Fruit fly (Drosophila melanogaster) whole organism, wandering third instar larva: ENCODE results near the gene Bet1.

Source experiments
- Abd-B ChIP-seq: fragments of >200 bp; optimal IDR thresholded peaks from 2 replicates; lab custom pipeline; 2017; ENCODE audit warnings: missing biosample characterization, missing genetic modification characterization
- CrebA ChIP-seq: fragments of 200-800 bp; sonication (Bioruptor generic); optimal IDR thresholded peaks from 2 replicates; lab custom pipeline; 2016; ENCODE audit warnings: missing biosample characterization, mild to moderate bottlenecking, missing genetic modification characterization, borderline replicate concordance
- GATAd ChIP-seq: sonication (Bioruptor generic); optimal IDR thresholded peaks from 2 replicates; lab custom pipeline; 2016; ENCODE audit warnings: missing biosample characterization, missing genetic modification characterization
- HLH106 ChIP-seq: fragments of 200-800 bp; optimal IDR thresholded peaks from 3 replicates; lab custom pipeline; 2019; ENCODE audit warnings: missing biosample characterization, mild to moderate bottlenecking, missing genetic modification characterization, moderate library complexity
- Hr78 ChIP-seq: fragments of >200 bp; optimal IDR thresholded peaks from 2 replicates; lab custom pipeline; 2017; ENCODE audit warnings: missing biosample characterization, missing genetic modification characterization
- Hr83 ChIP-seq: fragments of 200-300 bp; sonication (Bioruptor generic); optimal IDR thresholded peaks from 2 replicates; lab custom pipeline; 2016; ENCODE audit warnings: missing biosample characterization, mild to moderate bottlenecking, missing genetic modification characterization, moderate library complexity; ENCODE audit not compliant: poor library complexity, severe bottlenecking
- Vsx2 ChIP-seq: fragments of 200-300, 225-300 bp; sonication (Bioruptor generic); optimal IDR thresholded peaks from 2 replicates; lab custom pipeline; 2018; ENCODE audit warnings: missing biosample characterization, missing genetic modification characterization; ENCODE audit not compliant: partially characterized antibody
- br ChIP-seq: fragments of 200-800 bp; sonication (Bioruptor generic); optimal IDR thresholded peaks from 2 replicates; lab custom pipeline; 2016; ENCODE audit warnings: missing biosample characterization, missing genetic modification characterization
- dmrt93B ChIP-seq: fragments of 200-800 bp; sonication (Bioruptor generic); optimal IDR thresholded peaks from 2 replicates; lab custom pipeline; 2018; ENCODE audit warnings: missing biosample characterization, mild to moderate bottlenecking, missing genetic modification characterization
- ey ChIP-seq: fragments of 200-800 bp; sonication (Bioruptor generic); optimal IDR thresholded peaks from 2 replicates; lab custom pipeline; 2016; ENCODE audit warnings: missing biosample characterization, missing genetic modification characterization
- pan ChIP-seq: fragments of >200 bp; optimal IDR thresholded peaks from 2 replicates; lab custom pipeline; 2017
- rgr ChIP-seq: fragments of 200-800 bp; sonication (Bioruptor generic); optimal IDR thresholded peaks from 3 replicates; lab custom pipeline; 2016; ENCODE audit warnings: missing biosample characterization, mild to moderate bottlenecking, missing genetic modification characterization
- tai ChIP-seq: sonication (Bioruptor generic); optimal IDR thresholded peaks from 2 replicates; lab custom pipeline; 2016; ENCODE audit warnings: missing biosample characterization, missing genetic modification characterization
- usp ChIP-seq: fragments of >200 bp; optimal IDR thresholded peaks from 2 replicates; lab custom pipeline; 2017; ENCODE audit warnings: missing biosample characterization, missing genetic modification characterization

dm6 chr3L:19237780-19238179, 23.4 kb upstream of the Bet1 start:
- no peak for TF ChIP-seq usp (GFP tag; lab: Kevin White, UChicago)
- no peak for TF ChIP-seq rgr (GFP tag; lab: Kevin White, UChicago)
- TF ChIP-seq CrebA (GFP tag; lab: Kevin White, UChicago) = no peak
- no peak for TF ChIP-seq dmrt93B (GFP tag; lab: Kevin White, UChicago)
- TF ChIP-seq Hr78 (GFP tag; lab: Kevin White, UChicago) = no peak
- no peak for TF ChIP-seq Hr83 (GFP tag; lab: Kevin White, UChicago)
- TF ChIP-seq Abd-B (GFP tag; lab: Kevin White, UChicago) = no peak
- TF ChIP-seq ey (GFP tag; lab: Kevin White, UChicago) = no peak
- no peak for TF ChIP-seq Vsx2 (GFP tag; lab: Kevin White, UChicago)
- TF ChIP-seq br = no peak
- no peak for TF ChIP-seq tai (GFP tag; lab: Kevin White, UChicago)
- TF ChIP-seq GATAd (GFP tag; lab: Kevin White, UChicago) = no peak
- TF ChIP-seq pan (lab: Kevin White, UChicago) = no peak
- no peak for TF ChIP-seq HLH106 (tag; lab: Kevin White, UChicago)
